Worm (Caenorhabditis elegans): ENCODE results near the gene rft-1.

DNA sequence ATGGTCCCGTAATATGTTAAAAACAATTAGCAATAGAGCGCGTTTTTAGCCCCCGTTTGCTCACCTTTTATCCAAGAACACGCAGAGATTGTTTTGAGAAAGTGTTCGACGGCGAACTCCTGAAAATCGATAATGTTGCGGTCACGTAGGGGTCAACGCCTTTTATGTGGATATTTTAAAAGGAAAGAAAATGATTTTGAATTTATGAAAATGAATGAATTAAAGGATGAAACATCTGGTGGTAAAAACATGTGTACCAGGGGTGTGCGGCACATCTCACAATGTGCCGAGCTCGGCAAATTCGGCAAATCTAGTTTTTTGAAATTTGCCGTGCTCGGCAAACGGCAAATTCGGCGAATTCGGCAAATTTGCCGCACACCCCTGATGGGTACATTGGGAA lies 42.9 kb downstream of the rft-1 start, which contains the start of gene F13A2.4:
- TF ChIP-seq nhr-77 (tag; optimal IDR thresholded peaks at IDR 0.05) (no peak), snu-23 (GFP tag; optimal IDR thresholded peaks at IDR 0.05) (no peak), tbx-2 (tag; optimal IDR thresholded peaks at IDR 0.05) (no peak), zag-1 (tag; optimal IDR thresholded peaks at IDR 0.05) (no peak), efl-1 (optimal IDR thresholded peaks at IDR 0.05) (no peak), efl-1 (GFP tag; optimal IDR thresholded peaks at IDR 0.05 in 1 of 2) (no peak)
